Fruit fly (Drosophila melanogaster): ENCODE measurements around the gene Alg1.
A peak's percentile ranks its signal among the peaks of the same experiment; 100 is the strongest.

The Alg1 gene

DNA sequence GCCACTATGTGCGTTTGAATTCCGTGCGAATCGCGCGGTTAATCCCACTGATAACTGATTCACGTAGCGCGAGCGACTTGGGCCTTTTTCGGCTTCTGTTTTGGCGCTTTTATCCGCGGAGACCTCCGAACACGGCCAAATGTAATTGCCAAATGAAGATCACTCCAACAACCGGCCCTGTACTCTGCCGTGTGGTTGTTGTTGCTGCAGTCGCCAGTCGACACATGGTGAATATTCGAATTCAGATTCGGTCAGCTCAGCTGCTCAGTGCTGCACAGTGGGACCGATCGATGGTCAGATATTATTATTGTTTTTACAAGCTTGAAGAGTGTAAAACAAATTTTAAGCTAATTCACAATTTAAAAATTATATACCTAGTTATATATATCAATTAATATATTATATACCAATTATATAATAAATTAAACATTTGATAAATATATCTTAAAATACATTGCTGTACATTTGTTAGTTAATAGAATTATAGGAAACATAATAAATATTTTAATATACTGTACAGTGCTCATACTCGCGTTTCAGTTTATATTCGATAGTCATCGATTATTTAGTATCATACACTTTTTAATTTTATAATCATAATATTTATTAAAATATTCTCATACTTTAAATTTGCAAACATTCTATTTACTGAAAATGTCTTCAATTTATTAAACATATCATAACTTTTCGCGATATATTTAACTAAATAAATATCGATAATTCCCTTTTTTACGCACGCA is 16.4 kb downstream of the Alg1 start, which contains the start of gene CG43102 (continued):
- TF ChIP-seq sens-2 (GFP tag; IDR thresholded peaks at IDR 0.05) (peak; percentile 37; the same call in 1 of the 2 replicates), tio (GFP tag; optimal IDR thresholded peaks at IDR 0.05) (peak; percentile 34), CG14050 (GFP tag; IDR thresholded peaks at IDR 0.05) (peak; percentile 57), Ets65A (GFP tag) (peak; percentile 94), jigr1 (GFP tag; IDR thresholded peaks at IDR 0.05) (no peak; the same call in 2 of the 3 replicates), al (GFP tag; IDR thresholded peaks at IDR 0.05) (peak; percentile 60), CG12104 (GFP tag; optimal IDR thresholded peaks at IDR 0.05) (no peak), NC2β (GFP tag; optimal IDR thresholded peaks at IDR 0.05) (no peak), sim (GFP tag; IDR thresholded peaks at IDR 0.05) (no peak), CG18476 (GFP tag; optimal IDR thresholded peaks at IDR 0.05) (peak; percentile 14), CG12299 (tag; optimal IDR thresholded peaks at IDR 0.05) (peak; percentile 18), CG8765 (GFP tag; IDR thresholded peaks at IDR 0.05) (peak; percentile 16; the same call in 1 of the 2 replicates), CG13424 (tag; optimal IDR thresholded peaks at IDR 0.05) (peak; percentile 70), pan (optimal IDR thresholded peaks at IDR 0.05) (no peak), pan (GFP tag; optimal IDR thresholded peaks at IDR 0.05 in 1 of 2, IDR thresholded peaks at IDR 0.05 in 1 of 2) (peak in 1 of 2 experiments; percentile 86), CG4404 (GFP tag; IDR thresholded peaks at IDR 0.05) (peak; percentile 21; the same call in 1 of the 2 replicates), Asciz (GFP tag; optimal IDR thresholded peaks at IDR 0.05) (peak; percentile 17), CG32532 (GFP tag; IDR thresholded peaks at IDR 0.05) (peak; percentile 82), CG17361 (GFP tag; IDR thresholded peaks at IDR 0.05) (peak; percentile 83), CG8290 (GFP tag; optimal IDR thresholded peaks at IDR 0.05) (no peak), CG8290 (tag; optimal IDR thresholded peaks at IDR 0.05) (peak in 1 of 2 experiments; percentile 89), NfI (GFP tag; optimal IDR thresholded peaks at IDR 0.05) (peak; percentile 76), CG2889 (GFP tag; IDR thresholded peaks at IDR 0.05) (peak; percentile 56; the same call in 2 of the 3 replicates), CrebB (tag; optimal IDR thresholded peaks at IDR 0.05) (peak; percentile 56), YL-1 (GFP tag; optimal IDR thresholded peaks at IDR 0.05) (no peak), Side (GFP tag; optimal IDR thresholded peaks at IDR 0.05) (peak; percentile 53), CG31388 (GFP tag; optimal IDR thresholded peaks at IDR 0.05) (no peak), otp (GFP tag; IDR thresholded peaks at IDR 0.05) (peak; percentile 70), ken (GFP tag; IDR thresholded peaks at IDR 0.05) (peak; percentile 72), CG13296 (GFP tag; optimal IDR thresholded peaks at IDR 0.05) (peak; percentile 70), CG31224 (GFP tag; IDR thresholded peaks at IDR 0.05) (peak; percentile 62), HLH3B (GFP tag; IDR thresholded peaks at IDR 0.05) (peak; percentile 74), zf30C (GFP tag; optimal IDR thresholded peaks at IDR 0.05) (no peak), gem (tag; optimal IDR thresholded peaks at IDR 0.05) (peak; percentile 81), ash1 (GFP tag; optimal IDR thresholded peaks at IDR 0.05) (peak; percentile 18), CG4328 (GFP tag; optimal IDR thresholded peaks at IDR 0.05) (peak; percentile 38), gce (GFP tag; IDR thresholded peaks at IDR 0.05) (peak; percentile 47; the same call in 1 of the 3 replicates), HHEX (GFP tag; optimal IDR thresholded peaks at IDR 0.05) (peak; percentile 61), CG42726 (GFP tag; IDR thresholded peaks at IDR 0.05; ENCODE audit: partially characterized antibody) (peak; percentile 44; the same call in 1 of the 2 replicates), CG5953 (GFP tag; IDR thresholded peaks at IDR 0.05) (peak; percentile 82), chm (GFP tag; IDR thresholded peaks at IDR 0.05) (peak; percentile 54; the same call in 1 of the 2 replicates), Sry-β (GFP tag; optimal IDR thresholded peaks at IDR 0.05) (no peak), knrl (GFP tag; IDR thresholded peaks at IDR 0.05; ENCODE audit: partially characterized antibody) (peak; percentile 73; the same call in 2 of the 3 replicates), gsb (GFP tag; IDR thresholded peaks at IDR 0.05) (no peak), Hmr (GFP tag; optimal IDR thresholded peaks at IDR 0.05) (peak; percentile 68), Deaf1 (tag; optimal IDR thresholded peaks at IDR 0.05) (peak; percentile 60), Hr39 (optimal IDR thresholded peaks at IDR 0.05) (no peak), dm (GFP tag; optimal IDR thresholded peaks at IDR 0.05) (peak; percentile 34), lola (GFP tag; optimal IDR thresholded peaks at IDR 0.05) (peak in 1 of 3 experiments; percentile 38), trh (GFP tag; optimal IDR thresholded peaks at IDR 0.05) (peak; percentile 18)
